Fruit fly (Drosophila melanogaster): Measurements from ENCODE around the gene CG42237.

- TF ChIP-seq woc (GFP tag; optimal IDR thresholded peaks at IDR 0.05) = no peak
- TF ChIP-seq CG32264 (GFP tag; optimal IDR thresholded peaks at IDR 0.05) = no peak
These were observed 24.2 kb upstream of the CG42237 start, which contains the start of gene lic for dm6 chrX:13090656-13091261.

Measured in whole organism, wandering third instar larva.